Worm (Caenorhabditis elegans) whole organism, young adult: ENCODE data around the gene F59A1.13.

Experiments
- B0261.1 ChIP-seq: sonication (generic microtip); optimal IDR thresholded peaks from 2 replicates; lab custom pipeline; 2016; ENCODE audit warnings: mild to moderate bottlenecking, missing genetic modification characterization, moderate library complexity, missing compliant biosample characterization
- B0336.3 ChIP-seq: fragments of 200-800 bp; sonication (Bioruptor generic); IDR thresholded peaks from 2 replicates; pipeline ENCODE4 v1.3.6; 2022; ENCODE audit warnings: missing genetic modification characterization, missing compliant biosample characterization
- D2030.7 ChIP-seq: fragments of 200-800 bp; sonication (Bioruptor generic); IDR thresholded peaks from 2 replicates; pipeline ENCODE4 v1.3.6; 2022; ENCODE audit warnings: missing genetic modification reagents, missing genetic modification characterization, missing compliant biosample characterization
- K12H6.12 ChIP-seq: fragments of 200-800 bp; sonication (Bioruptor generic); optimal IDR thresholded peaks from 2 replicates; lab custom pipeline; 2018; ENCODE audit warnings: mild to moderate bottlenecking, missing genetic modification characterization, missing compliant biosample characterization
- Y53F4B.3 ChIP-seq: fragments of 200-800 bp; sonication (Bioruptor generic); IDR thresholded peaks from 2 replicates; pipeline ENCODE4 v1.3.6; 2022; ENCODE audit warnings: missing genetic modification reagents, missing genetic modification characterization, missing compliant biosample characterization
- aptf-2 ChIP-seq: fragments of 200-800 bp; sonication (Bioruptor generic); conservative IDR thresholded peaks from 2 replicates; pipeline ENCODE4 v1.3.6; 2022; ENCODE audit warnings: missing genetic modification reagents, missing genetic modification characterization, missing compliant biosample characterization
- athp-1 ChIP-seq: sonication (generic microtip); optimal IDR thresholded peaks from 2 replicates; lab custom pipeline; 2017; ENCODE audit warnings: mild to moderate bottlenecking, missing genetic modification characterization, missing compliant biosample characterization
- attf-5 ChIP-seq: fragments of 200-800 bp; sonication (Bioruptor generic); optimal IDR thresholded peaks from 2 replicates; lab custom pipeline; 2018; ENCODE audit warnings: mild to moderate bottlenecking, missing genetic modification characterization, missing compliant biosample characterization
- attf-6 ChIP-seq: fragments of 200-800 bp; sonication (Bioruptor generic); IDR thresholded peaks from 2 replicates; pipeline ENCODE4 v1.3.6; 2022; ENCODE audit warnings: missing genetic modification reagents, missing genetic modification characterization, missing compliant biosample characterization
- die-1 ChIP-seq: sonication (generic microtip); optimal IDR thresholded peaks from 2 replicates; lab custom pipeline; 2016; ENCODE audit warnings: missing genotype, mild to moderate bottlenecking, missing genetic modification characterization, missing compliant biosample characterization
- ets-4 ChIP-seq: fragments of 200-800 bp; sonication (Bioruptor generic); optimal IDR thresholded peaks from 2 replicates; lab custom pipeline; 2018; ENCODE audit warnings: mild to moderate bottlenecking, missing genetic modification characterization, missing compliant biosample characterization
- him-1 ChIP-seq: sonication (generic microtip); optimal IDR thresholded peaks from 2 replicates; lab custom pipeline; 2016; ENCODE audit warnings: missing genotype, missing genetic modification reagents, missing genetic modification characterization, missing compliant biosample characterization
- hlh-12 ChIP-seq: sonication (generic microtip); optimal IDR thresholded peaks from 2 replicates; lab custom pipeline; 2016; ENCODE audit warnings: missing genetic modification characterization, missing compliant biosample characterization
- hmg-1.2 ChIP-seq: fragments of 200-800 bp; sonication (Bioruptor generic); IDR thresholded peaks from 2 replicates; pipeline ENCODE4 v1.3.6; 2022; ENCODE audit warnings: missing genetic modification reagents, missing genetic modification characterization, missing compliant biosample characterization
- hsf-1 ChIP-seq: fragments of 200-800 bp; sonication (Bioruptor generic); IDR thresholded peaks from 2 replicates; pipeline ENCODE4 v1.3.6; 2022; ENCODE audit warnings: missing genetic modification reagents, missing genetic modification characterization, missing compliant biosample characterization
- lag-1 ChIP-seq: fragments of 200-800 bp; sonication (Bioruptor generic); IDR thresholded peaks from 2 replicates; pipeline ENCODE4 v1.3.6; 2022; ENCODE audit warnings: missing genetic modification reagents, missing genetic modification characterization, missing compliant biosample characterization
- let-607 ChIP-seq, 2 experiments: fragments of 200-800 bp in 1 of 2; sonication (Bioruptor generic) in 1 of 2; sonication (generic microtip) in 1 of 2; optimal IDR thresholded peaks; 2 replicates each; lab custom pipeline; 2016 to 2018; ENCODE audit warnings: mild to moderate bottlenecking in 2 of 2, missing compliant biosample characterization in 2 of 2, missing genetic modification characterization in 2 of 2, moderate library complexity in 2 of 2, missing genotype in 1 of 2
- lin-26 ChIP-seq: fragments of 200-800 bp; sonication (Bioruptor generic); IDR thresholded peaks from 2 replicates; pipeline ENCODE4 v1.3.6; 2022; ENCODE audit warnings: missing genetic modification reagents, missing genetic modification characterization, missing compliant biosample characterization
- lin-35 ChIP-seq, 3 experiments: fragments of 150-350 bp in 2 of 3; sonication (generic microtip) in 1 of 3; optimal IDR thresholded peaks; 2 replicates each; lab custom pipeline; 2014 to 2018; ENCODE audit warnings: missing biosample characterization in 3 of 3, missing genetic modification characterization in 3 of 3, missing genetic modification reagents in 3 of 3
- lsl-1 ChIP-seq: fragments of 200-800 bp; sonication (Bioruptor generic); optimal IDR thresholded peaks from 2 replicates; lab custom pipeline; 2018; ENCODE audit warnings: mild to moderate bottlenecking, missing genetic modification characterization, moderate library complexity, missing compliant biosample characterization
- madf-3 ChIP-seq: fragments of 200-800 bp; sonication (Bioruptor generic); IDR thresholded peaks from 2 replicates; pipeline ENCODE4 v1.3.6; 2022; ENCODE audit warnings: missing genetic modification reagents, missing genetic modification characterization, missing compliant biosample characterization
- madf-6 ChIP-seq: fragments of 200-800 bp; sonication (Bioruptor generic); IDR thresholded peaks from 2 replicates; pipeline ENCODE4 v1.3.6; 2022; ENCODE audit warnings: missing genetic modification reagents, missing genetic modification characterization, missing compliant biosample characterization
- nhr-90 ChIP-seq: sonication (generic microtip); optimal IDR thresholded peaks from 2 replicates; lab custom pipeline; 2016; ENCODE audit warnings: missing genotype, mild to moderate bottlenecking, missing genetic modification characterization, missing compliant biosample characterization
- pbrm-1 ChIP-seq: fragments of 200-800 bp; sonication (Bioruptor generic); IDR thresholded peaks from 2 replicates; pipeline ENCODE4 v1.3.6; 2022; ENCODE audit warnings: missing genetic modification reagents, missing genetic modification characterization, missing compliant biosample characterization
- rec-8 ChIP-seq, 2 experiments: sonication (generic microtip); optimal IDR thresholded peaks; 2 replicates each; lab custom pipeline; 2016; ENCODE audit warnings: mild to moderate bottlenecking in 2 of 2, missing genetic modification characterization in 2 of 2, missing genetic modification reagents in 2 of 2, missing genotype in 2 of 2, missing biosample characterization in 1 of 2, missing compliant biosample characterization in 1 of 2, moderate library complexity in 1 of 2
- rpc-1 ChIP-seq, 2 experiments: fragments of 150-350 bp in 1 of 2; sonication (generic microtip) in 1 of 2; optimal IDR thresholded peaks; 2 replicates each; lab custom pipeline; 2014 to 2018; ENCODE audit warnings: missing biosample characterization in 1 of 2, missing genetic modification characterization in 1 of 2, missing genetic modification reagents in 1 of 2, missing genotype in 1 of 2
- sea-2 ChIP-seq: fragments of 200-800 bp; sonication (Bioruptor generic); IDR thresholded peaks from 2 replicates; pipeline ENCODE4 v1.3.6; 2022; ENCODE audit warnings: missing genetic modification characterization, missing compliant biosample characterization
- tbp1 ChIP-seq: fragments of 200-800 bp; sonication (Bioruptor generic); optimal IDR thresholded peaks from 2 replicates; lab custom pipeline; 2018; ENCODE audit warnings: mild to moderate bottlenecking, missing genetic modification characterization, missing compliant biosample characterization
- ztf-18 ChIP-seq: sonication (generic microtip); optimal IDR thresholded peaks from 2 replicates; lab custom pipeline; 2016; ENCODE audit warnings: missing genotype, mild to moderate bottlenecking, missing genetic modification characterization, missing compliant biosample characterization
- ztf-25 ChIP-seq: fragments of 200-800 bp; sonication (Bioruptor generic); IDR thresholded peaks from 2 replicates; pipeline ENCODE4 v1.3.6; 2022; ENCODE audit warnings: missing genetic modification reagents, missing genetic modification characterization, missing compliant biosample characterization

Gene F59A1.13

ce11 chrV:17696753-17697152, 5.9 kb upstream of the F59A1.13 start, which contains the start of gene spp-29:
spp-29 (minus strand) TSS chrV:17696853.
- no peak for TF ChIP-seq hsf-1 (GFP tag; lab: Robert Waterston, UW)
- no peak for TF ChIP-seq attf-5 (GFP tag; lab: Kevin White, UChicago)
- no peak for TF ChIP-seq ets-4 (GFP tag; lab: Kevin White, UChicago)

ce11 chrV:17695802-17696201, 5.0 kb upstream of the F59A1.13 start, which contains the start of gene Y26G10.1:
Y26G10.1 (minus strand) TSS chrV:17695902.
- TF ChIP-seq sea-2 (GFP tag; lab: Robert Waterston, UW) (no peak), aptf-2 (GFP tag; lab: Robert Waterston, UW) (no peak)

DNA sequence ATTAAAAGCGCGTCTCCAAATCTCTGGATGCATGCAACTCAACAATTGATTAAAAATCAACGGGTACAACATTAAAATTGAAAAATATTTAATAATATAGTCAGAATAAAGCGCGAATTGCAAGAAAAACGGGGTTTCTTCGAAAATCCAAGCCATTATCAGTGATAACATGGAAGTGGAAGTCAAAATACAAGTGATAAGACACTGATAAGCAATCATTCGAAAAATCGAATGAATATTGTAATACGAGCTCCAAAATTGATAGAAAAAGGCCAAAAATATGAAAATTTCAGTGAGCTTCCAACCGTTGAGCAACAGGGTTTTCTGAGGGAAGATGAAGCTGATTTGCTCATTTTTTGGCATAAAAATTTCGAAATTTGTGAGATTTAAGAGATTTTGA, 3.4 kb upstream of the F59A1.13 start:
- no peak for TF ChIP-seq tbp1 (GFP tag; lab: Kevin White, UChicago)
- TF ChIP-seq hlh-12 (tag; lab: Kevin White, UChicago), result no peak
- no peak for TF ChIP-seq let-607 (tag; optimal IDR thresholded peaks at IDR 0.05; lab: Kevin White, UChicago)
- no peak for TF ChIP-seq sea-2 (GFP tag; lab: Robert Waterston, UW)

DNA sequence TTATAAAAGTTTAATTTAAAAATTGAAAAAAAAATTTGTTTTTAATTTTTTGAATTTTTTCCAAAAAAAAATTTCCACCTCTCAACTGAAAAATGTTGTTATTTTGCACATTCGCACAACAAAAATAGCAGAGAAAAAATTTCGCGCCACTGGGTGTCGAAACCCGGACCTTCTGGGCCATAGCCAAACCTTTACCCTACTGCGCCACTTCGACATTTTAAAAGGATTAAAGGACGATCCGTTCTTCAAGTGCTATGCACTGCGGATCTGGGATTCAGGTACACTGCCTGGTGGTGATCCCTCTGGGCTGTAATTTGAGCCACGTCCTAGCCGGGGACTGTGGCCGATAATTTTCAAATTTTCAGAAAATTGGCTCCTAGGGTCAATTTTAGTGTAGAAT, 3.4 kb downstream of the F59A1.13 start:
- peak; percentile 59 for TF ChIP-seq hlh-12 (tag; lab: Kevin White, UChicago)
- TF ChIP-seq athp-1 (tag; lab: Kevin White, UChicago), result peak; percentile 29
- 0 out of 2 replicates have a peak, but pooled peaks have one; percentile 44 for TF ChIP-seq madf-3 (GFP tag; lab: Robert Waterston, UW)
- peak; percentile 86 for TF ChIP-seq attf-6
- TF ChIP-seq rpc-1 (optimal IDR thresholded peaks at IDR 0.05; lab: Kevin White, UChicago), result peak; percentile 52
- peak; percentile 84 for TF ChIP-seq rpc-1 (tag; optimal IDR thresholded peaks at IDR 0.05; lab: Kevin White, UChicago)
- TF ChIP-seq him-1 (tag; lab: Kevin White, UChicago), result peak; percentile 6
- TF ChIP-seq madf-6 (GFP tag; lab: Robert Waterston, UW), result peak; percentile 38; the same call in 1 of the 2 replicates
- peak; percentile 84 for TF ChIP-seq tbp1 (GFP tag; lab: Kevin White, UChicago)
- 0 out of 2 replicates have a peak, but pooled peaks have one; percentile 21 for TF ChIP-seq D2030.7 (GFP tag; lab: Robert Waterston, UW)
- TF ChIP-seq ztf-18, result peak; percentile 35
- peak; percentile 22 for TF ChIP-seq nhr-90 (tag; lab: Kevin White, UChicago)
- peak; percentile 88 for TF ChIP-seq lin-26 (GFP tag; lab: Robert Waterston, UW)
- peak; percentile 76 for TF ChIP-seq die-1 (tag; lab: Kevin White, UChicago)
- TF ChIP-seq hmg-1.2 (GFP tag; lab: Robert Waterston, UW), result peak; percentile 36
- peak in 1 of 2 experiments; percentile 11 for TF ChIP-seq rec-8 (tag; optimal IDR thresholded peaks at IDR 0.05; lab: Kevin White, UChicago)
- peak; percentile 40; the same call in 1 of the 2 replicates for TF ChIP-seq pbrm-1 (GFP tag; lab: Robert Waterston, UW)
- TF ChIP-seq ztf-25, result peak; percentile 43; the same call in 1 of the 2 replicates
- TF ChIP-seq B0261.1 (tag; lab: Kevin White, UChicago), result peak; percentile 65
- 0 out of 2 replicates have a peak, but pooled peaks have one; percentile 30 for TF ChIP-seq Y53F4B.3
- peak; percentile 19 for TF ChIP-seq lsl-1 (GFP tag; lab: Kevin White, UChicago)

ce11 chrV:17686852-17687251, 4.0 kb downstream of the F59A1.13 start, which contains the start of gene F59A1.18:
F59A1.18 (minus strand) TSS chrV:17686952.
- TF ChIP-seq lin-35 (GFP tag; optimal IDR thresholded peaks at IDR 0.05; lab: Kevin White, UChicago), result no peak
- no peak for TF ChIP-seq tbp1 (GFP tag; lab: Kevin White, UChicago)
- no peak for TF ChIP-seq B0336.3
- no peak for TF ChIP-seq lag-1 (GFP tag; lab: Robert Waterston, UW)
- no peak for TF ChIP-seq K12H6.12 (tag; lab: Kevin White, UChicago)
- TF ChIP-seq, all 124 proteins: peak for 0
